2 fruit fly cellular contexts compared by ENCODE assay signal in genomic region chr3L:22699133-22699532, dm6.
TF ChIP-seq lines count a peak whose summit lies in the region.

Gene CG45116, plus strand, starts transcription at chr3L:22699433.

- TF ChIP-seq CTCF in whole organism, embryonic (GFP tag; optimal IDR thresholded peaks at IDR 0.05; lab: Kevin White, UChicago) = no peak

TF ChIP-seq in whole organism, embryonic, 481 proteins besides CTCF, POLR2A, EP300 and RAD21:
- TF ChIP-seq CG31388 (GFP tag; optimal IDR thresholded peaks at IDR 0.05; lab: Kevin White, UChicago) = no peak
- no peak for TF ChIP-seq Hmr (GFP tag; optimal IDR thresholded peaks at IDR 0.05; lab: Kevin White, UChicago)
- TF ChIP-seq unpg (GFP tag; optimal IDR thresholded peaks at IDR 0.05; lab: Kevin White, UChicago) = no peak
- TF ChIP-seq Doc2 (GFP tag; IDR thresholded peaks at IDR 0.05; lab: Robert Waterston, UW) = no peak
- TF ChIP-seq BEAF-32 (GFP tag; optimal IDR thresholded peaks at IDR 0.05; lab: Kevin White, UChicago) = no peak
- peak in 1 of 2 experiments; percentile 18 for TF ChIP-seq tll (GFP tag; optimal IDR thresholded peaks at IDR 0.05; lab: Kevin White, UChicago)
- no peak for TF ChIP-seq CG6654 (GFP tag; optimal IDR thresholded peaks at IDR 0.05; lab: Kevin White, UChicago)
- TF ChIP-seq Sox102F (GFP tag; optimal IDR thresholded peaks at IDR 0.05; lab: Kevin White, UChicago) = no peak
- peak; percentile 58 for TF ChIP-seq twi (tag; optimal IDR thresholded peaks at IDR 0.05; lab: Kevin White, UChicago)
- TF ChIP-seq CG6689 (GFP tag; IDR thresholded peaks at IDR 0.05; lab: Robert Waterston, UW) = no peak
- no peak for TF ChIP-seq NC2β (GFP tag; optimal IDR thresholded peaks at IDR 0.05; lab: Kevin White, UChicago)
- no peak for TF ChIP-seq Oli (tag; optimal IDR thresholded peaks at IDR 0.05; lab: Kevin White, UChicago)
- TF ChIP-seq Mad (GFP tag; optimal IDR thresholded peaks at IDR 0.05; lab: Kevin White, UChicago) = no peak
- TF ChIP-seq CG12391 (tag; optimal IDR thresholded peaks at IDR 0.05; lab: Kevin White, UChicago) = no peak
- TF ChIP-seq fru (optimal IDR thresholded peaks at IDR 0.05; lab: Kevin White, UChicago) = no peak
- TF ChIP-seq Atf3 (GFP tag; optimal IDR thresholded peaks at IDR 0.05; lab: Kevin White, UChicago) = no peak
- TF ChIP-seq CG10147 (GFP tag; optimal IDR thresholded peaks at IDR 0.05; lab: Kevin White, UChicago) = no peak
- no peak for TF ChIP-seq CG1024 (GFP tag; IDR thresholded peaks at IDR 0.05; lab: Robert Waterston, UW)
- no peak for TF ChIP-seq Fer1 (GFP tag; optimal IDR thresholded peaks at IDR 0.05; lab: Kevin White, UChicago)
- TF ChIP-seq CG2199 (GFP tag; IDR thresholded peaks at IDR 0.05; lab: Robert Waterston, UW) = 0 out of 3 replicates have a peak, but pooled peaks have one; percentile 34
- no peak for TF ChIP-seq CG14014 (GFP tag; IDR thresholded peaks at IDR 0.05; lab: Robert Waterston, UW)
- no peak for TF ChIP-seq CG13424 (tag; optimal IDR thresholded peaks at IDR 0.05; lab: Kevin White, UChicago)
- TF ChIP-seq corto (GFP tag; optimal IDR thresholded peaks at IDR 0.05; lab: Kevin White, UChicago) = no peak
- peak; percentile 37 for TF ChIP-seq ac (GFP tag; optimal IDR thresholded peaks at IDR 0.05; lab: Kevin White, UChicago)
- TF ChIP-seq Ada2b (GFP tag; IDR thresholded peaks at IDR 0.05; lab: Robert Waterston, UW) = no peak
- TF ChIP-seq CG7357 (GFP tag; IDR thresholded peaks at IDR 0.05; lab: Robert Waterston, UW) = no peak
- no peak for TF ChIP-seq Dad (GFP tag; optimal IDR thresholded peaks at IDR 0.05; lab: Kevin White, UChicago)
- no peak for TF ChIP-seq knrl (GFP tag; IDR thresholded peaks at IDR 0.05; lab: Robert Waterston, UW; ENCODE audit: partially characterized antibody)
- no peak for TF ChIP-seq CG1529 (GFP tag; optimal IDR thresholded peaks at IDR 0.05; lab: Kevin White, UChicago)
- no peak for TF ChIP-seq CG3847 (GFP tag; IDR thresholded peaks at IDR 0.05; lab: Robert Waterston, UW)
- TF ChIP-seq Nf-YB (GFP tag; optimal IDR thresholded peaks at IDR 0.05; lab: Kevin White, UChicago) = no peak

TF ChIP-seq in whole organism, prepupa, 60 proteins besides CTCF, POLR2A, EP300 and RAD21:
- TF ChIP-seq fkh (GFP tag; optimal IDR thresholded peaks at IDR 0.05; lab: Kevin White, UChicago) = peak; percentile 46
- no peak for TF ChIP-seq CG8319 (GFP tag; optimal IDR thresholded peaks at IDR 0.05; lab: Kevin White, UChicago)
